Worm (Caenorhabditis elegans): ENCODE data around the gene F23H12.10.

ce11 chrV:12371386-12371785, 2.7 kb downstream of the F23H12.10 start, which contains the start of gene F23H12.7:
- no peak for TF ChIP-seq him-1 (tag; optimal IDR thresholded peaks at IDR 0.05)
- TF ChIP-seq W03F9.2 (tag; optimal IDR thresholded peaks at IDR 0.05) = no peak
